Fruit fly (Drosophila melanogaster) whole organism, prepupa: ENCODE results near the gene CG13003.

Source experiments
- CG16779 ChIP-seq: fragments of 200-800 bp; sonication (Bioruptor generic); optimal IDR thresholded peaks from 3 replicates; lab custom pipeline; 2017; ENCODE audit warnings: missing biosample characterization, mild to moderate bottlenecking, missing genetic modification characterization
- CG6276 ChIP-seq: fragments of 200-800 bp; sonication (Bioruptor generic); optimal IDR thresholded peaks from 2 replicates; lab custom pipeline; 2017; ENCODE audit warnings: missing biosample characterization, mild to moderate bottlenecking, missing genetic modification characterization
- CG6792 ChIP-seq: fragments of 200-800 bp; sonication (Bioruptor generic); optimal IDR thresholded peaks from 3 replicates; lab custom pipeline; 2016; ENCODE audit warnings: missing biosample characterization, missing genetic modification characterization
- CG9139 ChIP-seq: fragments of 200-800 bp; sonication (Bioruptor generic); optimal IDR thresholded peaks from 3 replicates; lab custom pipeline; 2017; ENCODE audit warnings: missing biosample characterization, mild to moderate bottlenecking, missing genetic modification characterization
- Smox ChIP-seq: fragments of 200-800 bp; sonication (Bioruptor generic); optimal IDR thresholded peaks from 3 replicates; lab custom pipeline; 2016; ENCODE audit warnings: missing biosample characterization, missing genetic modification characterization
- fd85E ChIP-seq: fragments of 200-800 bp; sonication (Bioruptor generic); optimal IDR thresholded peaks from 3 replicates; lab custom pipeline; 2016; ENCODE audit warnings: missing biosample characterization, missing genetic modification characterization
- pdm3 ChIP-seq: fragments of 200-800 bp; sonication (Bioruptor generic); optimal IDR thresholded peaks from 3 replicates; lab custom pipeline; 2016; ENCODE audit warnings: missing biosample characterization, missing genetic modification characterization
- topi ChIP-seq: fragments of 200-800 bp; sonication (Bioruptor generic); optimal IDR thresholded peaks from 3 replicates; lab custom pipeline; 2016; ENCODE audit warnings: missing biosample characterization, missing genetic modification characterization

dm6 chrX:16897087-16897486 is 20.7 kb upstream of the CG13003 start, which contains the start of gene CG33252:
- no peak for TF ChIP-seq Smox (GFP tag; lab: Kevin White, UChicago)
- no peak for TF ChIP-seq CG16779 (tag; lab: Kevin White, UChicago)
- no peak for TF ChIP-seq CG9139 (GFP tag; lab: Kevin White, UChicago)
- no peak for TF ChIP-seq CG6792
- TF ChIP-seq topi (GFP tag; lab: Kevin White, UChicago) = no peak
- no peak for TF ChIP-seq pdm3
- TF ChIP-seq fd85E (GFP tag; lab: Kevin White, UChicago) = no peak
- TF ChIP-seq CG6276 (GFP tag; lab: Kevin White, UChicago) = no peak
